Worm (Caenorhabditis elegans) whole organism, midembryonic: ENCODE data around the gene M04D8.8.

ENCODE experiments used
- T22C8.4 ChIP-seq: fragments of 200-800 bp; sonication (Bioruptor generic); IDR thresholded peaks from 2 replicates; pipeline ENCODE4 v1.3.6; 2022; ENCODE audit warnings: missing genetic modification characterization, missing compliant biosample characterization
- cog-1 ChIP-seq: sonication (generic microtip); optimal IDR thresholded peaks from 2 replicates; lab custom pipeline; 2016; ENCODE audit warnings: missing genetic modification characterization, missing compliant biosample characterization
- flt-1 ChIP-seq: fragments of 200-800 bp; sonication (Bioruptor generic); IDR thresholded peaks from 2 replicates; pipeline ENCODE4 v1.3.6; 2022; ENCODE audit warnings: missing genetic modification characterization, missing compliant biosample characterization
- klf-2 ChIP-seq: fragments of 200-800 bp; sonication (Bioruptor generic); conservative IDR thresholded peaks from 2 replicates; pipeline ENCODE4 v1.3.6; 2022; ENCODE audit warnings: missing genetic modification reagents, missing genetic modification characterization, missing compliant biosample characterization
- med-1 ChIP-seq: sonication (generic microtip); optimal IDR thresholded peaks from 2 replicates; lab custom pipeline; 2017; ENCODE audit warnings: missing genetic modification characterization, mild to moderate bottlenecking, missing compliant biosample characterization, antibody characterized with exemption, missing genetic modification reagents; ENCODE audit not compliant: insufficient read depth
- ref-1 ChIP-seq: fragments of 200-800 bp; sonication (Bioruptor generic); conservative IDR thresholded peaks from 2 replicates; pipeline ENCODE4 v1.3.6; 2022; ENCODE audit warnings: missing genetic modification reagents, missing genetic modification characterization, missing compliant biosample characterization
- tab-1 ChIP-seq: fragments of 200-800 bp; sonication (Bioruptor generic); IDR thresholded peaks from 2 replicates; pipeline ENCODE4 v1.3.6; 2022; ENCODE audit warnings: missing genetic modification characterization, missing compliant biosample characterization
- ztf-23 ChIP-seq: fragments of 200-800 bp; sonication (Bioruptor generic); IDR thresholded peaks from 2 replicates; pipeline ENCODE4 v1.3.6; 2022; ENCODE audit warnings: missing genetic modification reagents, missing genetic modification characterization, missing compliant biosample characterization
- ztf-29 ChIP-seq: fragments of 200-800 bp; sonication (Bioruptor generic); IDR thresholded peaks from 2 replicates; pipeline ENCODE4 v1.3.6; 2022; ENCODE audit warnings: missing genetic modification reagents, missing genetic modification characterization, missing compliant biosample characterization

M04D8.8 gene

DNA sequence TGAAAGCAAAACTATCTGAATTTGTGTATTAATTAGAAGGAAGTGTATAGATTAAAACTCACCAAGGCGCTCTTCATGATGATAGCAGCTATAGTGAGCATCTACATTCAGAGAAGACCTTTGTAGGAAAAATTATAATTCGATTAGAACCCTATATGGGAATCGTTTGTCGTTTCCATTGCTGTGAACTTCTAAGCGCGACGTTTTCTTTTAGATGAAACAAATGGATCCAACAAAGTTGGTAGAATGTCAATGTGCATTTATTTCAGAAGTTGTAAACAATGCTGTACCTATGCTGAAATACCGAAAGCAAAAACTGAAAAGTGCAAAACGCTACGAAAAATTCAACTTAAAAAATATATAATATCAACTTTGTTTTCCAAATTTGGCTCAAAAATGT is 22.1 kb downstream of the M04D8.8 start, which contains the start of gene T16G12.10:
Gene T16G12.10, minus strand, starts transcription at position 101 of the 400 bp plus-strand sequence.
- TF ChIP-seq med-1 (GFP tag; lab: Kevin White, UChicago) (no peak), tab-1 (no peak), cog-1 (tag; lab: Kevin White, UChicago) (no peak), ztf-23 (GFP tag; lab: Robert Waterston, UW) (no peak), klf-2 (GFP tag; lab: Robert Waterston, UW) (no peak), T22C8.4 (no peak), ztf-29 (GFP tag; lab: Robert Waterston, UW) (no peak), ref-1 (no peak), flt-1 (GFP tag; lab: Robert Waterston, UW) (no peak)

DNA sequence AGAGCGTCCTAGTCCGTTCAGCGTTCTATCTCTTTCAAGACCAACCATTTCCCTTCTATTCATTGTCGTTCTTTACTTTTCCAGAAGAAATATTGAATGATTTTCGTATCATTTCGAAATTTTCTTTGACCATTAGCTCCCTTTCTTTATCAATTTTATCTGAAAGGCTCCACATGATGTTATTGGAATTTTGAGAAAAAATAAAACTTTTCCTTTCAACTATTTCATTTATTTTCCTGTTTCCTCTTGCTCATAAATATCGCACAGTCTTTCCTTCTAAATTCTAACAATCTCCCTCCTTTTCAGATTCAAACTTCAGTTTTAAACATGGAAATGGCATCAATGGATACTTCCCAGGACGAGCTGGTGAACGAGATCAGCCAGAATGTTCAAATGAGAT is 23.5 kb downstream of the M04D8.8 start, which contains the start of gene T16G12.4:
Gene T16G12.4, plus strand, starts transcription at position 301 of the 400 bp plus-strand sequence.
- TF ChIP-seq flt-1 (GFP tag; lab: Robert Waterston, UW) (no peak), ztf-29 (GFP tag; lab: Robert Waterston, UW) (no peak), ref-1 (no peak), cog-1 (tag; lab: Kevin White, UChicago) (no peak), tab-1 (no peak), klf-2 (GFP tag; lab: Robert Waterston, UW) (no peak), med-1 (GFP tag; lab: Kevin White, UChicago) (no peak), T22C8.4 (no peak)

DNA sequence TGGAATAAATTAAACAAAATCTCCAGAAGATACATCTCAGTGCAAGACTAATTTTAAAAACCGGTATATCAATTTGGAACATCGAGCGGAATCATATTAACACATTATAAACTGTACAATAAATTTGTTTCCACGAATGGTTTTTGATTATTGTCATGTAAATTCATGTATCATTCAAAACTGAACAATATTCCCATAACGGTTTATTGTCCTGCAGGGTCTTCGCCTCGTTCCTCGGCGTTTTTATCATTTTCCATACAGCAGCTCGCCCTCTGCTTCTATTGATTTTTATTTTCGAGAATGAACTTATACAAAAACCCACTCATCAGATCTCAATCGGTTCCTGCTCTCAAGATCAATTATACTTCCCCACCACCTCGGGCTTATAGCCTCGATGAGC is 25.0 kb downstream of the M04D8.8 start, which contains the start of gene T16G12.8:
Gene T16G12.8, plus strand, starts transcription at position 301 of the 400 bp plus-strand sequence.
- no peak for TF ChIP-seq ref-1
- no peak for TF ChIP-seq cog-1 (tag; lab: Kevin White, UChicago)
- no peak for TF ChIP-seq ztf-29 (GFP tag; lab: Robert Waterston, UW)
- TF ChIP-seq klf-2 (GFP tag; lab: Robert Waterston, UW), result no peak
- TF ChIP-seq flt-1 (GFP tag; lab: Robert Waterston, UW), result no peak
- TF ChIP-seq tab-1, result no peak

DNA sequence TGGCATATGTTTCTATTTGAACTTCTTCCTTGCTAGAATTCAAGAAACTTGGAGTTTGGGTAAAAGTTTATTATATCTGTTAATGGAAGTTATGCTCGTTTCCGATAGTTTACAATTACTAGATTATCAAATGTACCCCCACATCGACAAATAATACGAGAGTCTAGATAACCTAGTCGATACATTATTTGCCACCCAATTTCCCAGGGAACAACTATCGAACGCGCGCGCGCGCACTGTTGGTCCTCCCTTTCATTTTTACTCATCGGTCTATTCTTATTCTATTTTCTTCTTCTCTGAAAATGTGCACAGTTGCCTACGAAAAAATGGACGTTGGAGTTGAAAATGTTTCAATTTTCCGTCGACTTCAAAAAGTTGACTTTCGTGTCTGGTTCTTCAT is 26.6 kb downstream of the M04D8.8 start, which contains the start of gene T16G12.13:
Gene T16G12.13, plus strand, starts transcription at position 293 of the 400 bp plus-strand sequence.
- TF ChIP-seq flt-1 (GFP tag; lab: Robert Waterston, UW) (no peak), ref-1 (no peak), ztf-23 (GFP tag; lab: Robert Waterston, UW) (no peak), T22C8.4 (no peak), klf-2 (GFP tag; lab: Robert Waterston, UW) (no peak), med-1 (GFP tag; lab: Kevin White, UChicago) (no peak), tab-1 (no peak)

DNA sequence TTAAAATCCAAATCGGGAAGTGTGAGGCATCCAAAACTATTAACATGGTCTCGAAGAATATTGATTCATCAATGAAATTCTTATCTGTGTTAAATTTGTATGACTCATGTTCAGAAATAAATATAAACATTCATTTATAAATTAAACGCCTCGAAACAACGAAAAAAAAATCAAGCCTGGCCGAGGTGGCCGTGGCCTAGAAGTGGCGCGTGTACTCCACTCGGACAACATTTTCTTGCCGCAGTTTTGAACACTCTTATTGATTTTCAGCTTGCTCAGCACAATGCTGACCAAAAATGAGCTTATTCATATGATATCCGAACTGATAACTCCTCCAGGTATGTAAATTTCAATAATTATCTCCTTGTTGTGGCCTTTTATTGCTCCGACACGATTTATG is 30.2 kb downstream of the M04D8.8 start, which contains the start of gene ekl-6:
Gene ekl-6, plus strand, starts transcription at position 265 of the 400 bp plus-strand sequence.
- TF ChIP-seq tab-1 (no peak), klf-2 (GFP tag; lab: Robert Waterston, UW) (no peak), ztf-29 (GFP tag; lab: Robert Waterston, UW) (no peak), T22C8.4 (peak; percentile 10; the same call in 1 of the 2 replicates), ref-1 (no peak), ztf-23 (GFP tag; lab: Robert Waterston, UW) (no peak), med-1 (GFP tag; lab: Kevin White, UChicago) (no peak), cog-1 (tag; lab: Kevin White, UChicago) (peak; percentile 37), flt-1 (GFP tag; lab: Robert Waterston, UW) (peak; percentile 71)

DNA sequence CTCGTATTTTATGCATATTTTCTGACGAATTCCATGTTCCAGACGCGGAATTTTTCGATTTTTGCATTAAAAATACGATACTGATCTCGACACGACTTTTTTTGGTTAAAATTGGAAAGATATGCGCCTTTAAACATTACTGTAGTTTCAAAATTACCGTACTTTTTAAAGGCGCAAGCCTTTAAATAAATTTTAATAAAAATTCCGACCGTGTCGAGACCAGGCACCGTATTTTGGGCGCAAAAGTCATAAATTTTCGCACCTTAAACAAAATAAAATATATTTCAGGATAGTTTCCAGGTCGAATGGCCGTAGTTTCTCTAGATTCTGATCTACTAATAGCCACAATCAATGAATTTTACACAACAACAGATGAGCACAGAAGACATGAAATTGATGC is 35.3 kb downstream of the M04D8.8 start, which contains the start of gene T16G12.6:
Gene T16G12.6, plus strand, starts transcription at position 301 of the 400 bp plus-strand sequence.
- TF ChIP-seq T22C8.4 (no peak), ztf-29 (GFP tag; lab: Robert Waterston, UW) (no peak), cog-1 (tag; lab: Kevin White, UChicago) (no peak), tab-1 (no peak), ztf-23 (GFP tag; lab: Robert Waterston, UW) (no peak), klf-2 (GFP tag; lab: Robert Waterston, UW) (no peak), med-1 (GFP tag; lab: Kevin White, UChicago) (no peak), flt-1 (GFP tag; lab: Robert Waterston, UW) (no peak), ref-1 (no peak)

DNA sequence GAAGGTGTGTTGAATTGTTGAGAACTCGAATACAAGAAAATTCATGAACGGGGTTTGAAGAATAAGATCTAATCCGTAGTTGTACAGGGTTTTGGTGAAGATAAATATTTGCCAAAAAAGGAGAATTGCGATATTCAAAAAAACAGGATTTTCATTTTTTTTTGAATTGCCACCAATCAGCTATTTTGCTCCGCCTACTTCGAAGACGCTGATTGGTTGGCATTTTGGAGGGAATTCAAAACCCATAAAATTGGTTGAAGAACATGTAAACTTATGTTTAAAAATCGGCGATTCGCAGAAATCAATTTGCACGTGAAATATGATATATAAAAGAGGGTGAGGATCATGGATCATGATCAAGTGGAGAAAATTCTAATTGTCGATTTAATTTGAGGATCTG is 42.1 kb downstream of the M04D8.8 start:
- TF ChIP-seq cog-1 (tag; lab: Kevin White, UChicago) (no peak), T22C8.4 (no peak), tab-1 (no peak), ref-1 (no peak), ztf-23 (GFP tag; lab: Robert Waterston, UW) (no peak), flt-1 (GFP tag; lab: Robert Waterston, UW) (no peak), med-1 (GFP tag; lab: Kevin White, UChicago) (no peak), ztf-29 (GFP tag; lab: Robert Waterston, UW) (no peak), klf-2 (GFP tag; lab: Robert Waterston, UW) (no peak)

DNA sequence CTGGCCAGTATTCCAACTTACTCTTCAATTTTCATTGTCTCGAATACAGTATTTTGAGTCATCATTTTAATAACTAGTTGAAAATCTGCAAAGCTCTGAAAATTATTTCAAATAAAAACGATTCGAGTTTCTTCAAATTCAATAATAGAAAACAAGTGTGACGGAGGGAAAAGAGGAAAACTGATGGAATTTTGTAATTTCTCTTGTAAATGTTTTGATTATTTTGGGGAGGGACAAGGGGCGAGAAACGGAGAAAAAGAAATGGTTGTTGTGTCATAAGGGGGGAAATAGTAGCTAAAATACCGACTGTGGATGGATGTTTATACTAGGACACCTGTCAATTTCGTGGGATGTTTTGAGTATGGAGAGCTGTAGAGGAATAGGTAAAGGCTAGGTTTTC is 44.2 kb downstream of the M04D8.8 start, which contains the start of gene T16G12.9:
Gene T16G12.9, minus strand, starts transcription at position 101 of the 400 bp plus-strand sequence.
- TF ChIP-seq med-1 (GFP tag; lab: Kevin White, UChicago), result no peak
- TF ChIP-seq klf-2 (GFP tag; lab: Robert Waterston, UW), result no peak
- no peak for TF ChIP-seq flt-1 (GFP tag; lab: Robert Waterston, UW)
- TF ChIP-seq ztf-23 (GFP tag; lab: Robert Waterston, UW), result no peak
- TF ChIP-seq T22C8.4, result no peak
- TF ChIP-seq tab-1, result no peak
- TF ChIP-seq cog-1 (tag; lab: Kevin White, UChicago), result no peak
- no peak for TF ChIP-seq ref-1
- TF ChIP-seq ztf-29 (GFP tag; lab: Robert Waterston, UW), result no peak

DNA sequence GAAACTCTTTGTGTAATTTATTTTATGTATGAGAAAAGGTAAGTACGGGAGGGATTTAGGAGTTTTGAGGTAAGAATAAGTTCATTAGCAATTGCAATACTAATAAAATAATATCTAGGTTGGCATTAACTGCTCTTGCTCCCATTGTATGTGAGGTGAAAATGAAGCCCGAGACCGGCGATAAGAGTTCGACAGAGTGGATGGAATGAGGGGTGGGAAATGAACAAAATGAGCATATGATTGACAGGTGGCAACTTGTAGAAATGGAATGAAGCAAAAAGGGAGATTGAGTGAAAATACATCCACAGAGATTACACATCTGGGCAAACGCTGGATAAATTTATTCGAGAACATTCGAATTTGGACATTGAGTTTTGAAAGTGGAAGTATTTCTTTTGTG is 44.8 kb downstream of the M04D8.8 start:
- TF ChIP-seq ref-1 (no peak), tab-1 (no peak), flt-1 (GFP tag; lab: Robert Waterston, UW) (no peak), cog-1 (tag; lab: Kevin White, UChicago) (no peak), T22C8.4 (no peak), klf-2 (GFP tag; lab: Robert Waterston, UW) (no peak), med-1 (GFP tag; lab: Kevin White, UChicago) (no peak), ztf-23 (GFP tag; lab: Robert Waterston, UW) (no peak), ztf-29 (GFP tag; lab: Robert Waterston, UW) (no peak)
